Worm (Caenorhabditis elegans) whole organism, L4 larva: ENCODE results near the gene F46H5.2.

Experiments used
- F10B5.3 ChIP-seq: sonication (generic microtip); optimal IDR thresholded peaks from 2 replicates; lab custom pipeline; 2016; ENCODE audit warnings: mild to moderate bottlenecking, missing genetic modification characterization, missing compliant biosample characterization
- F26F4.8 ChIP-seq: fragments of 200-800 bp; sonication (Bioruptor generic); conservative IDR thresholded peaks from 2 replicates; pipeline ENCODE4 v1.3.6; 2022; ENCODE audit warnings: missing genetic modification characterization, missing compliant biosample characterization
- F37D6.2 ChIP-seq: sonication (generic microtip); optimal IDR thresholded peaks from 2 replicates; lab custom pipeline; 2016; ENCODE audit warnings: mild to moderate bottlenecking, missing genetic modification characterization, missing compliant biosample characterization
- T20F7.1 ChIP-seq: fragments of 200-800 bp; sonication (Bioruptor generic); optimal IDR thresholded peaks from 2 replicates; lab custom pipeline; 2018; ENCODE audit warnings: mild to moderate bottlenecking, missing genetic modification characterization, missing compliant biosample characterization
- T26A8.4 ChIP-seq: fragments of 200-800 bp; sonication (Bioruptor generic); IDR thresholded peaks from 2 replicates; pipeline ENCODE4 v1.3.6; 2022; ENCODE audit warnings: missing genetic modification characterization, missing compliant biosample characterization
- Y105C5A.15 ChIP-seq: fragments of 200-800 bp; sonication (Bioruptor generic); IDR thresholded peaks from 2 replicates; pipeline ENCODE4 v1.3.6; 2022; ENCODE audit warnings: missing genetic modification characterization, missing compliant biosample characterization
- Y75B8A.6 ChIP-seq: fragments of 200-800 bp; sonication (Bioruptor generic); IDR thresholded peaks from 2 replicates; pipeline ENCODE4 v1.3.6; 2022; ENCODE audit warnings: missing genetic modification reagents, missing genetic modification characterization, missing compliant biosample characterization
- ZK337.2 ChIP-seq: fragments of 200-800 bp; sonication (Bioruptor generic); IDR thresholded peaks from 2 replicates; pipeline ENCODE4 v1.3.6; 2022; ENCODE audit warnings: missing genetic modification reagents, missing genetic modification characterization, missing compliant biosample characterization
- arid-1 ChIP-seq: fragments of 200-800 bp; sonication (Bioruptor generic); conservative IDR thresholded peaks from 2 replicates; pipeline ENCODE4 v1.3.6; 2022; ENCODE audit warnings: missing genetic modification reagents, missing genetic modification characterization, missing compliant biosample characterization
- attf-4 ChIP-seq: sonication (generic microtip); optimal IDR thresholded peaks from 3 replicates; lab custom pipeline; 2017; ENCODE audit warnings: missing biosample characterization, missing genetic modification characterization
- ceh-62 ChIP-seq: sonication (generic microtip); optimal IDR thresholded peaks from 2 replicates; lab custom pipeline; 2017; ENCODE audit warnings: missing biosample characterization, missing genetic modification characterization
- ces-1 ChIP-seq: fragments of 150-350 bp; sonication (generic microtip); optimal IDR thresholded peaks from 4 replicates; lab custom pipeline; 2014; ENCODE audit warnings: missing biosample characterization, missing genetic modification reagents, missing genetic modification characterization
- daf-16 ChIP-seq, 3 experiments: sonication (generic microtip); optimal IDR thresholded peaks; 2 replicates each; lab custom pipeline; 2016 to 2017; ENCODE audit warnings: missing genetic modification characterization in 3 of 3, missing genetic modification reagents in 3 of 3, mild to moderate bottlenecking in 2 of 3, missing compliant biosample characterization in 2 of 3, missing biosample characterization in 1 of 3, moderate library complexity in 1 of 3
- daf-19 ChIP-seq: fragments of 200-800 bp; sonication (Bioruptor generic); conservative IDR thresholded peaks from 2 replicates; pipeline ENCODE4 v1.3.6; 2022; ENCODE audit warnings: missing genetic modification characterization, missing compliant biosample characterization
- dmd-6 ChIP-seq: fragments of 200-800 bp; sonication (Bioruptor generic); IDR thresholded peaks from 2 replicates; pipeline ENCODE4 v1.3.6; 2022; ENCODE audit warnings: missing genetic modification reagents, missing genetic modification characterization, missing compliant biosample characterization
- dmd-8 ChIP-seq: fragments of 200-800 bp; sonication (Bioruptor generic); IDR thresholded peaks from 2 replicates; pipeline ENCODE4 v1.3.6; 2022; ENCODE audit warnings: missing genetic modification characterization, missing compliant biosample characterization
- dve-1 ChIP-seq: sonication (generic microtip); optimal IDR thresholded peaks from 2 replicates; lab custom pipeline; 2017; ENCODE audit warnings: antibody characterized with exemption, mild to moderate bottlenecking, missing genetic modification characterization, missing compliant biosample characterization; ENCODE audit not compliant: insufficient read depth
- fkh-10 ChIP-seq: fragments of 150-350 bp; optimal IDR thresholded peaks from 2 replicates; lab custom pipeline; 2014; ENCODE audit warnings: missing biosample characterization, missing genetic modification reagents, missing genetic modification characterization
- gei-8 ChIP-seq: fragments of 200-800 bp; sonication (Bioruptor generic); optimal IDR thresholded peaks from 2 replicates; lab custom pipeline; 2018; ENCODE audit warnings: mild to moderate bottlenecking, missing genetic modification characterization, missing compliant biosample characterization
- hlh-11 ChIP-seq: fragments of 200-800 bp; sonication (Bioruptor generic); optimal IDR thresholded peaks from 2 replicates; lab custom pipeline; 2018; ENCODE audit warnings: mild to moderate bottlenecking, missing genetic modification characterization, missing compliant biosample characterization
- hlh-30 ChIP-seq: sonication (generic microtip); optimal IDR thresholded peaks from 2 replicates; lab custom pipeline; 2017; ENCODE audit warnings: antibody characterized with exemption, mild to moderate bottlenecking, missing genetic modification characterization, missing compliant biosample characterization; ENCODE audit not compliant: insufficient read depth
- hmg-1.1 ChIP-seq: fragments of 200-800 bp; sonication (Bioruptor generic); IDR thresholded peaks from 2 replicates; pipeline ENCODE4 v1.3.6; 2022; ENCODE audit warnings: missing genetic modification reagents, missing genetic modification characterization, missing compliant biosample characterization
- lin-1 ChIP-seq: fragments of 200-800 bp; sonication (Bioruptor generic); IDR thresholded peaks from 2 replicates; pipeline ENCODE4 v1.3.6; 2022; ENCODE audit warnings: missing genetic modification reagents, missing genetic modification characterization, missing compliant biosample characterization
- lin-13 ChIP-seq: fragments of 150-350 bp; optimal IDR thresholded peaks from 2 replicates; lab custom pipeline; 2014; ENCODE audit warnings: missing biosample characterization, missing genetic modification reagents, missing genetic modification characterization
- lin-38 ChIP-seq: fragments of 200-800 bp; sonication (Bioruptor generic); IDR thresholded peaks from 2 replicates; pipeline ENCODE4 v1.3.6; 2022; ENCODE audit warnings: missing genetic modification reagents, missing genetic modification characterization, missing compliant biosample characterization
- lir-3 ChIP-seq: sonication (generic microtip); optimal IDR thresholded peaks from 2 replicates; lab custom pipeline; 2016; ENCODE audit warnings: mild to moderate bottlenecking, missing genetic modification characterization, missing compliant biosample characterization
- madf-9 ChIP-seq: fragments of 200-800 bp; sonication (Bioruptor generic); conservative IDR thresholded peaks from 2 replicates; pipeline ENCODE4 v1.3.6; 2022; ENCODE audit warnings: missing genetic modification reagents, missing genetic modification characterization, missing compliant biosample characterization
- mdt-29 ChIP-seq: fragments of 200-800 bp; sonication (Bioruptor generic); IDR thresholded peaks from 2 replicates; pipeline ENCODE4 v1.3.6; 2022; ENCODE audit warnings: missing genetic modification reagents, missing genetic modification characterization, missing compliant biosample characterization
- mep-1 ChIP-seq: fragments of 150-350 bp; sonication (generic microtip); optimal IDR thresholded peaks from 3 replicates; lab custom pipeline; 2014; ENCODE audit warnings: missing biosample characterization, missing genetic modification characterization
- mxl-3 ChIP-seq: fragments of 200-800 bp; sonication (Bioruptor generic); optimal IDR thresholded peaks from 2 replicates; lab custom pipeline; 2018; ENCODE audit warnings: mild to moderate bottlenecking, missing genetic modification characterization, missing compliant biosample characterization
- nhr-10 ChIP-seq: fragments of 150-350 bp; optimal IDR thresholded peaks from 2 replicates; lab custom pipeline; 2014; ENCODE audit warnings: missing biosample characterization, missing genetic modification characterization
- nhr-11 ChIP-seq: fragments of 150-350 bp; optimal IDR thresholded peaks from 2 replicates; lab custom pipeline; 2014; ENCODE audit warnings: missing biosample characterization, missing genetic modification characterization
- nhr-111 ChIP-seq: fragments of 200-800 bp; sonication (Bioruptor generic); optimal IDR thresholded peaks from 2 replicates; lab custom pipeline; 2018; ENCODE audit warnings: mild to moderate bottlenecking, missing genetic modification characterization, missing compliant biosample characterization
- nhr-237 ChIP-seq: sonication (generic microtip); optimal IDR thresholded peaks from 2 replicates; lab custom pipeline; 2017; ENCODE audit warnings: missing biosample characterization, missing genetic modification characterization
- nhr-41 ChIP-seq: fragments of 200-800 bp; sonication (Bioruptor generic); IDR thresholded peaks from 2 replicates; pipeline ENCODE4 v1.3.6; 2022; ENCODE audit warnings: missing genetic modification reagents, missing genetic modification characterization, missing compliant biosample characterization
- nhr-42 ChIP-seq: fragments of 200-800 bp; sonication (Bioruptor generic); IDR thresholded peaks from 2 replicates; pipeline ENCODE4 v1.3.6; 2022; ENCODE audit warnings: missing genetic modification characterization, missing compliant biosample characterization
- nhr-48 ChIP-seq: sonication (generic microtip); optimal IDR thresholded peaks from 2 replicates; lab custom pipeline; 2016; ENCODE audit warnings: mild to moderate bottlenecking, missing genetic modification characterization, missing compliant biosample characterization
- nhr-77 ChIP-seq: fragments of 150-350 bp; optimal IDR thresholded peaks from 2 replicates; lab custom pipeline; 2014; ENCODE audit warnings: missing biosample characterization, missing genetic modification characterization
- php-3 ChIP-seq: fragments of 200-800 bp; sonication (Bioruptor generic); IDR thresholded peaks from 2 replicates; pipeline ENCODE4 v1.3.6; 2022; ENCODE audit warnings: missing genetic modification reagents, missing genetic modification characterization, missing compliant biosample characterization
- pqm-1 ChIP-seq: sonication (generic microtip); optimal IDR thresholded peaks from 2 replicates; lab custom pipeline; 2017; ENCODE audit warnings: missing biosample characterization, missing genetic modification characterization
- rbr-2 ChIP-seq: sonication (generic microtip); optimal IDR thresholded peaks from 2 replicates; lab custom pipeline; 2016; ENCODE audit warnings: missing genotype, missing genetic modification characterization, missing compliant biosample characterization
- sdz-12 ChIP-seq: fragments of 200-800 bp; sonication (Bioruptor generic); optimal IDR thresholded peaks from 2 replicates; lab custom pipeline; 2018; ENCODE audit warnings: mild to moderate bottlenecking, missing genetic modification characterization, missing compliant biosample characterization
- snpc-1.2 ChIP-seq: fragments of 200-800 bp; sonication (Bioruptor generic); IDR thresholded peaks from 2 replicates; pipeline ENCODE4 v1.3.6; 2022; ENCODE audit warnings: missing genetic modification reagents, missing genetic modification characterization, missing compliant biosample characterization
- spr-3 ChIP-seq: fragments of 200-800 bp; sonication (Bioruptor generic); optimal IDR thresholded peaks from 2 replicates; lab custom pipeline; 2018; ENCODE audit warnings: mild to moderate bottlenecking, missing genetic modification characterization, missing compliant biosample characterization
- unc-39 ChIP-seq: sonication (generic microtip); optimal IDR thresholded peaks from 2 replicates; lab custom pipeline; 2017; ENCODE audit warnings: missing biosample characterization, missing genetic modification characterization
- unc-62 ChIP-seq, 3 experiments: fragments of 150-350 bp in 1 of 3; sonication (generic microtip); optimal IDR thresholded peaks in 2 of 3; peaks in 1 of 3; 1 replicate in 1 of 3; 2 replicates in 2 of 3; lab custom pipeline; 2014 to 2017; ENCODE audit warnings: missing biosample characterization in 3 of 3, missing genetic modification characterization in 3 of 3, missing genetic modification reagents in 3 of 3, missing genotype in 1 of 3
- zag-1 ChIP-seq: fragments of 150-350 bp; optimal IDR thresholded peaks from 2 replicates; lab custom pipeline; 2014; ENCODE audit warnings: missing biosample characterization, missing genetic modification characterization

F46H5.2 gene

DNA sequence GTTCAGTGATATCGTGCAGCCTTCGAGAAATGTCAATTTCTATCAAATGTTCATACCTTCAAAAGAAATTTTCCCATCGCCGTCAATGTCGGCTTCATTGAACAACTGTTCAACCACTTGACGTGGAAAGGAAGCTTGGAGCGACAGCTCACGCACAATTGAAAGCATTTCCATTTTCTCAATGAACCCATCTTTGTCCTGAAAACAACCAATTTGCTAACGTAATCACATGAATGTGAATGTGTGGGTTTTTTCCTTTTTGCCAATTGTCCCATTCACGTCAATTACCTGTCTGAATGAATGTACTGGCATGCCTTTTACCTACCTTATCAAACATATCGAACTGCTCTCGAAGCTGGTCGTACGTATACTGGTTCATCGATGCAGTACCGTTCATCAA is 30.9 kb downstream of the F46H5.2 start (continued):
- 0 out of 2 replicates have a peak, but pooled peaks have one; percentile 16 for TF ChIP-seq lin-38
- no peak for TF ChIP-seq rbr-2 (tag; lab: Kevin White, UChicago)
- TF ChIP-seq lin-13, result no peak
- no peak for TF ChIP-seq nhr-42 (GFP tag; lab: Robert Waterston, UW)
- no peak for TF ChIP-seq arid-1
- peak; percentile 25 for TF ChIP-seq dve-1 (tag; lab: Kevin White, UChicago)
- TF ChIP-seq Y105C5A.15 (GFP tag; lab: Robert Waterston, UW), result no peak
- peak; percentile 17 for TF ChIP-seq nhr-48
- no peak for TF ChIP-seq hlh-30 (tag; lab: Kevin White, UChicago)
- peak; percentile 17 for TF ChIP-seq T20F7.1 (GFP tag; lab: Kevin White, UChicago)
- TF ChIP-seq sdz-12 (GFP tag; lab: Kevin White, UChicago), result no peak
- no peak for TF ChIP-seq mdt-29 (GFP tag; lab: Robert Waterston, UW)
- peak; percentile 51 for TF ChIP-seq hlh-11 (tag; lab: Kevin White, UChicago)
- TF ChIP-seq unc-62 (GFP tag; optimal IDR thresholded peaks at IDR 0.05 in 1 of 2; lab: Kevin White, UChicago), result no peak
- TF ChIP-seq unc-62 (tag; optimal IDR thresholded peaks at IDR 0.05; lab: Kevin White, UChicago), result no peak
- no peak for TF ChIP-seq nhr-11 (tag; lab: Kevin White, UChicago)
- no peak for TF ChIP-seq mxl-3 (GFP tag; lab: Kevin White, UChicago)
- no peak for TF ChIP-seq mep-1
- TF ChIP-seq dmd-6, result peak; percentile 84
- TF ChIP-seq F26F4.8 (GFP tag; lab: Robert Waterston, UW), result no peak
- TF ChIP-seq lir-3 (tag; lab: Kevin White, UChicago), result no peak
- TF ChIP-seq ZK337.2 (GFP tag; lab: Robert Waterston, UW), result no peak
- no peak for TF ChIP-seq attf-4 (tag; lab: Kevin White, UChicago)
- TF ChIP-seq Y75B8A.6, result no peak
- TF ChIP-seq nhr-41 (GFP tag; lab: Robert Waterston, UW), result 0 out of 2 replicates have a peak, but pooled peaks have one; percentile 6
- TF ChIP-seq dmd-8 (GFP tag; lab: Robert Waterston, UW), result no peak
- no peak for TF ChIP-seq snpc-1.2 (GFP tag; lab: Robert Waterston, UW)
- TF ChIP-seq ces-1 (GFP tag; lab: Kevin White, UChicago), result no peak
- no peak for TF ChIP-seq zag-1

DNA sequence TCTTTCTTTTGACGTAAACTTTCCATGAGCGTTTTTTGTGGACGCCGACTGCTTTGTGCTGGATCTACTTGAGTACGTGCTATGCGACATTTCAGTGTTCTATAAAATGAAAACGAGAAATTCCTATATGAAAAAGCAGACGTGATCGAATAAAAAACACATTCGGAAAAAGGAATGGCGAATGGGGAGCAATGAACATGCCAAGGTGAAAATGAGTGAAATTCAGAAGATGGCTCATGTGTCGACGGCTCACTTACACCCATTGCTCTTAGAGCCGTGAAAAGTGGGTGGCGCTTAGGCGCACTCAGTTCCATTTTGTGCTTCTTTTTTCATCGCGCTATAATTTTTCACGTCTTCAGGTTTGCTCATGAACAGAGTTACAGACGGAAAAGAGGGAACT is 33.2 kb downstream of the F46H5.2 start, which contains the start of gene K03A1.4:
K03A1.4 (minus strand) TSS at position 101 of the 400 bp plus-strand sequence.
- no peak for TF ChIP-seq gei-8 (GFP tag; lab: Kevin White, UChicago)
- TF ChIP-seq ceh-62 (tag; lab: Kevin White, UChicago), result no peak
- peak in 1 of 2 experiments; percentile 53 for TF ChIP-seq unc-62 (GFP tag; optimal IDR thresholded peaks at IDR 0.05 in 1 of 2; lab: Kevin White, UChicago)
- TF ChIP-seq unc-62 (tag; optimal IDR thresholded peaks at IDR 0.05; lab: Kevin White, UChicago), result no peak
- no peak for TF ChIP-seq nhr-10 (tag; lab: Kevin White, UChicago)
- TF ChIP-seq T20F7.1 (GFP tag; lab: Kevin White, UChicago), result no peak

DNA sequence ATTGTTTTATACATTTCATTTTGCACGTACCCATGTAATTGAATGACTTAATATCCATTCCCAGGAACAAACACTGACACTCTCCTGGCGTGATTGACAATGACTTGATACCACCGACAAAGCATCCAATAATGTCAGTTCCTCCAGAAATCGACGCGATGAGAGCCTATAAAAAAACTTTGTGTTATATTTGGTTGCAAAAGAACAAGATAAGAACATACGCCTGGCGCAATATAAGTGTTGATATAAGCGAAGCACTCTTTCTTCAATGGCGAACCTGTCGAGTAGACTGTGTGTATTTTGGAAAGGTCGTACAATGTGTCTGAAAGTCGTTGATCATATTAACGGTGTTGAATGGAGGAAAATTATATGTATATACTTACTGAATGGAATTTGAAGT is 37.7 kb downstream of the F46H5.2 start:
- TF ChIP-seq hmg-1.1 (no peak), nhr-111 (GFP tag; lab: Kevin White, UChicago) (no peak), F10B5.3 (tag; lab: Kevin White, UChicago) (no peak), spr-3 (GFP tag; lab: Kevin White, UChicago) (no peak), php-3 (GFP tag; lab: Robert Waterston, UW) (peak; percentile 47; the same call in 1 of the 2 replicates), unc-62 (GFP tag; optimal IDR thresholded peaks at IDR 0.05 in 1 of 2; lab: Kevin White, UChicago) (peak in 1 of 2 experiments; percentile 3), unc-62 (tag; optimal IDR thresholded peaks at IDR 0.05; lab: Kevin White, UChicago) (no peak), daf-19 (GFP tag; lab: Robert Waterston, UW) (no peak), nhr-77 (tag; lab: Kevin White, UChicago) (no peak), fkh-10 (no peak), madf-9 (no peak), lin-1 (GFP tag; lab: Robert Waterston, UW) (no peak), hlh-11 (tag; lab: Kevin White, UChicago) (peak; percentile 34), dmd-6 (peak; percentile 54; the same call in 1 of the 2 replicates), F37D6.2 (tag; lab: Kevin White, UChicago) (no peak), daf-16 (GFP tag; optimal IDR thresholded peaks at IDR 0.05; lab: Kevin White, UChicago) (no peak), daf-16 (tag; optimal IDR thresholded peaks at IDR 0.05; lab: Kevin White, UChicago) (peak; percentile 46), attf-4 (tag; lab: Kevin White, UChicago) (no peak), nhr-237 (no peak), T26A8.4 (GFP tag; lab: Robert Waterston, UW) (no peak), unc-39 (tag; lab: Kevin White, UChicago) (no peak), pqm-1 (peak; percentile 48)
